Worm (Caenorhabditis elegans): Measurements from ENCODE around the gene col-177.

DNA sequence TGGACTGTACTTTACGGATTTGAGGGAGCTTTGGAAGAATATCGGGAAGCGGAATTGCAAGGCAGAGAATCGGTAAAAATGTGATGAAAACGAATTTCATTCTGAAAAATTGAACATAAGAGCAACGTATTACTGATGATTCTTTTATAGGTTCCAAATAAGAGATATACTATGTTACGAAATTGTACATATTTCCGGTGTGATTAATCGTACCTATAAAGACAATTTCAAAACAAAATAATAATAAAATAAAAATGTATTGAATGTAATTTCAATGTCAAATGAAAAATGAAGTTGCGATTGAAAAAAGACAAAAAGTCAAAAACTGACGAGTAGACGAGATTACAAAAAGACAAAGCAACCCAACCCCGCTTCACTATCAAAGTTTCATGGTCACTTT, 7.3 kb upstream of the col-177 start, which contains the start of gene ttr-31:
- TF ChIP-seq lin-32 (GFP tag; optimal IDR thresholded peaks at IDR 0.05) (no peak), nhr-12 (tag; optimal IDR thresholded peaks at IDR 0.05) (no peak), nhr-237 (tag; optimal IDR thresholded peaks at IDR 0.05) (no peak), lin-13 (tag; optimal IDR thresholded peaks at IDR 0.05) (no peak), snpc-4 (tag; optimal IDR thresholded peaks at IDR 0.05) (no peak), unc-39 (tag; optimal IDR thresholded peaks at IDR 0.05) (no peak)
